Worm (Caenorhabditis elegans) whole organism, L4 larva: Measurements from ENCODE around the gene col-34.
A peak's percentile ranks its signal among the peaks of the same experiment; 100 is the strongest.

Experiments
- F10B5.3 ChIP-seq: sonication (generic microtip); optimal IDR thresholded peaks from 2 replicates; lab custom pipeline; 2016; ENCODE audit warnings: mild to moderate bottlenecking, missing genetic modification characterization, missing compliant biosample characterization
- F37D6.2 ChIP-seq: sonication (generic microtip); optimal IDR thresholded peaks from 2 replicates; lab custom pipeline; 2016; ENCODE audit warnings: mild to moderate bottlenecking, missing genetic modification characterization, missing compliant biosample characterization
- F44E2.7 ChIP-seq: fragments of 200-800 bp; sonication (Bioruptor generic); IDR thresholded peaks from 2 replicates; pipeline ENCODE4 v2.1.2; 2022; ENCODE audit warnings: missing genetic modification characterization, missing compliant biosample characterization
- F49E8.2 ChIP-seq: sonication (generic microtip); optimal IDR thresholded peaks from 2 replicates; lab custom pipeline; 2016; ENCODE audit warnings: missing compliant biosample characterization, mild to moderate bottlenecking, missing genetic modification characterization, borderline replicate concordance
- Y48G9A.11 ChIP-seq: fragments of 200-800 bp; sonication (Bioruptor generic); IDR thresholded peaks from 2 replicates; pipeline ENCODE4 v1.3.6; 2022; ENCODE audit warnings: missing genetic modification reagents, missing genetic modification characterization, missing compliant biosample characterization
- Y75B8A.6 ChIP-seq: fragments of 200-800 bp; sonication (Bioruptor generic); IDR thresholded peaks from 2 replicates; pipeline ENCODE4 v1.3.6; 2022; ENCODE audit warnings: missing genetic modification reagents, missing genetic modification characterization, missing compliant biosample characterization
- aha-1 ChIP-seq: fragments of 150-350 bp; peaks from one replicate; lab custom pipeline; 2014; ENCODE audit warnings: missing biosample characterization, missing genetic modification characterization
- ama-1 ChIP-seq: fragments of 150-350 bp; optimal IDR thresholded peaks from 2 replicates; lab custom pipeline; 2014; ENCODE audit warnings: inconsistent platforms, mixed read lengths
- ceh-28 ChIP-seq: fragments of 150-350 bp; optimal IDR thresholded peaks from 2 replicates; lab custom pipeline; 2014; ENCODE audit warnings: missing biosample characterization, missing genetic modification reagents, missing genetic modification characterization
- ceh-82 ChIP-seq: sonication (generic microtip); optimal IDR thresholded peaks from 2 replicates; lab custom pipeline; 2017; ENCODE audit warnings: missing biosample characterization, missing genetic modification characterization
- ctbp-1 ChIP-seq: fragments of 200-800 bp; sonication (Bioruptor generic); IDR thresholded peaks from 2 replicates; pipeline ENCODE4 v1.3.6; 2022; ENCODE audit warnings: missing genetic modification reagents, missing genetic modification characterization, missing compliant biosample characterization
- daf-16 ChIP-seq, 3 experiments: sonication (generic microtip); optimal IDR thresholded peaks; 2 replicates each; lab custom pipeline; 2016 to 2017; ENCODE audit warnings: missing genetic modification characterization in 3 of 3, missing genetic modification reagents in 3 of 3, mild to moderate bottlenecking in 2 of 3, missing compliant biosample characterization in 2 of 3, missing biosample characterization in 1 of 3, moderate library complexity in 1 of 3
- daf-8 ChIP-seq: fragments of 200-800 bp; sonication (Bioruptor generic); IDR thresholded peaks from 2 replicates; pipeline ENCODE4 v1.3.6; 2022; ENCODE audit warnings: missing genetic modification characterization, missing compliant biosample characterization
- dmd-6 ChIP-seq: fragments of 200-800 bp; sonication (Bioruptor generic); IDR thresholded peaks from 2 replicates; pipeline ENCODE4 v1.3.6; 2022; ENCODE audit warnings: missing genetic modification reagents, missing genetic modification characterization, missing compliant biosample characterization
- dmd-8 ChIP-seq: fragments of 200-800 bp; sonication (Bioruptor generic); IDR thresholded peaks from 2 replicates; pipeline ENCODE4 v1.3.6; 2022; ENCODE audit warnings: missing genetic modification characterization, missing compliant biosample characterization
- dpl-1 ChIP-seq: fragments of 150-350 bp; optimal IDR thresholded peaks from 2 replicates; lab custom pipeline; 2014; ENCODE audit warnings: missing biosample characterization, missing genetic modification reagents, missing genetic modification characterization
- dve-1 ChIP-seq: sonication (generic microtip); optimal IDR thresholded peaks from 2 replicates; lab custom pipeline; 2017; ENCODE audit warnings: antibody characterized with exemption, mild to moderate bottlenecking, missing genetic modification characterization, missing compliant biosample characterization; ENCODE audit not compliant: insufficient read depth
- egl-43 ChIP-seq: fragments of 200-800 bp; sonication (Bioruptor generic); IDR thresholded peaks from 2 replicates; pipeline ENCODE4 v1.3.6; 2022; ENCODE audit warnings: missing genetic modification reagents, missing genetic modification characterization, missing compliant biosample characterization
- fkh-10 ChIP-seq: fragments of 150-350 bp; optimal IDR thresholded peaks from 2 replicates; lab custom pipeline; 2014; ENCODE audit warnings: missing biosample characterization, missing genetic modification reagents, missing genetic modification characterization
- lin-1 ChIP-seq: fragments of 200-800 bp; sonication (Bioruptor generic); IDR thresholded peaks from 2 replicates; pipeline ENCODE4 v1.3.6; 2022; ENCODE audit warnings: missing genetic modification reagents, missing genetic modification characterization, missing compliant biosample characterization
- madf-9 ChIP-seq: fragments of 200-800 bp; sonication (Bioruptor generic); conservative IDR thresholded peaks from 2 replicates; pipeline ENCODE4 v1.3.6; 2022; ENCODE audit warnings: missing genetic modification reagents, missing genetic modification characterization, missing compliant biosample characterization
- mdl-1 ChIP-seq, 2 experiments: fragments of 150-350 bp in 1 of 2; sonication (generic microtip) in 1 of 2; optimal IDR thresholded peaks; 2 replicates each; lab custom pipeline; 2014 to 2017; ENCODE audit warnings: missing biosample characterization in 2 of 2, missing genetic modification characterization in 2 of 2
- mdt-29 ChIP-seq: fragments of 200-800 bp; sonication (Bioruptor generic); IDR thresholded peaks from 2 replicates; pipeline ENCODE4 v1.3.6; 2022; ENCODE audit warnings: missing genetic modification reagents, missing genetic modification characterization, missing compliant biosample characterization
- mes-2 ChIP-seq: sonication (generic microtip); optimal IDR thresholded peaks from 2 replicates; lab custom pipeline; 2016; ENCODE audit warnings: missing genotype, mild to moderate bottlenecking, missing genetic modification characterization, missing compliant biosample characterization; ENCODE audit not compliant: poor library complexity, severe bottlenecking
- nhr-11 ChIP-seq: fragments of 150-350 bp; optimal IDR thresholded peaks from 2 replicates; lab custom pipeline; 2014; ENCODE audit warnings: missing biosample characterization, missing genetic modification characterization
- nhr-237 ChIP-seq: sonication (generic microtip); optimal IDR thresholded peaks from 2 replicates; lab custom pipeline; 2017; ENCODE audit warnings: missing biosample characterization, missing genetic modification characterization
- nhr-28 ChIP-seq: fragments of 150-350 bp; optimal IDR thresholded peaks from 2 replicates; lab custom pipeline; 2014; ENCODE audit warnings: missing biosample characterization, missing genetic modification characterization
- nhr-42 ChIP-seq: fragments of 200-800 bp; sonication (Bioruptor generic); IDR thresholded peaks from 2 replicates; pipeline ENCODE4 v1.3.6; 2022; ENCODE audit warnings: missing genetic modification characterization, missing compliant biosample characterization
- pqm-1 ChIP-seq: sonication (generic microtip); optimal IDR thresholded peaks from 2 replicates; lab custom pipeline; 2017; ENCODE audit warnings: missing biosample characterization, missing genetic modification characterization
- rbr-2 ChIP-seq: sonication (generic microtip); optimal IDR thresholded peaks from 2 replicates; lab custom pipeline; 2016; ENCODE audit warnings: missing genotype, missing genetic modification characterization, missing compliant biosample characterization
- set-16 ChIP-seq: fragments of 200-800 bp; sonication (Bioruptor generic); IDR thresholded peaks from 2 replicates; pipeline ENCODE4 v1.3.6; 2022; ENCODE audit warnings: missing genetic modification reagents, missing genetic modification characterization, missing compliant biosample characterization
- spr-1 ChIP-seq: sonication (generic microtip); optimal IDR thresholded peaks from 2 replicates; lab custom pipeline; 2016; ENCODE audit warnings: mild to moderate bottlenecking, missing genetic modification characterization, missing compliant biosample characterization
- tag-97 ChIP-seq: fragments of 200-800 bp; sonication (Bioruptor generic); IDR thresholded peaks from 2 replicates; pipeline ENCODE4 v1.3.6; 2022; ENCODE audit warnings: missing genetic modification characterization, missing compliant biosample characterization
- unc-130 ChIP-seq: sonication (generic microtip); optimal IDR thresholded peaks from 2 replicates; lab custom pipeline; 2016; ENCODE audit warnings: missing genetic modification reagents, missing genetic modification characterization, missing compliant biosample characterization
- unc-62 ChIP-seq, 3 experiments: fragments of 150-350 bp in 1 of 3; sonication (generic microtip); optimal IDR thresholded peaks in 2 of 3; peaks in 1 of 3; 1 replicate in 1 of 3; 2 replicates in 2 of 3; lab custom pipeline; 2014 to 2017; ENCODE audit warnings: missing biosample characterization in 3 of 3, missing genetic modification characterization in 3 of 3, missing genetic modification reagents in 3 of 3, missing genotype in 1 of 3

The col-34 gene

ce11 chrIV:4272167-4272566 is 27.8 kb upstream of the col-34 start, which contains the start of gene F36A4.1:
Gene F36A4.1, plus strand, starts transcription at chrIV:4272467.
- no peak for TF ChIP-seq ama-1 (lab: Kevin White, UChicago)
- TF ChIP-seq aha-1 (tag; lab: Kevin White, UChicago), result no peak
- TF ChIP-seq nhr-28 (tag; lab: Kevin White, UChicago), result no peak
- no peak for TF ChIP-seq madf-9 (GFP tag; lab: Robert Waterston, UW)
- TF ChIP-seq Y48G9A.11 (GFP tag; lab: Robert Waterston, UW), result no peak
- TF ChIP-seq nhr-42 (GFP tag; lab: Robert Waterston, UW), result no peak
- no peak for TF ChIP-seq ctbp-1 (GFP tag; lab: Robert Waterston, UW)
- no peak for TF ChIP-seq daf-16 (GFP tag; optimal IDR thresholded peaks at IDR 0.05; lab: Kevin White, UChicago)
- TF ChIP-seq daf-16 (tag; optimal IDR thresholded peaks at IDR 0.05; lab: Kevin White, UChicago), result no peak
- TF ChIP-seq F49E8.2 (tag; lab: Kevin White, UChicago), result no peak
- no peak for TF ChIP-seq dmd-6
- no peak for TF ChIP-seq egl-43
- TF ChIP-seq rbr-2 (tag; lab: Kevin White, UChicago), result no peak
- TF ChIP-seq unc-130 (GFP tag; lab: Kevin White, UChicago), result no peak
- no peak for TF ChIP-seq lin-1 (GFP tag; lab: Robert Waterston, UW)
- no peak for TF ChIP-seq dpl-1 (GFP tag; lab: Kevin White, UChicago)
- TF ChIP-seq nhr-237 (tag; lab: Kevin White, UChicago), result no peak
- no peak for TF ChIP-seq F10B5.3 (tag; lab: Kevin White, UChicago)

DNA sequence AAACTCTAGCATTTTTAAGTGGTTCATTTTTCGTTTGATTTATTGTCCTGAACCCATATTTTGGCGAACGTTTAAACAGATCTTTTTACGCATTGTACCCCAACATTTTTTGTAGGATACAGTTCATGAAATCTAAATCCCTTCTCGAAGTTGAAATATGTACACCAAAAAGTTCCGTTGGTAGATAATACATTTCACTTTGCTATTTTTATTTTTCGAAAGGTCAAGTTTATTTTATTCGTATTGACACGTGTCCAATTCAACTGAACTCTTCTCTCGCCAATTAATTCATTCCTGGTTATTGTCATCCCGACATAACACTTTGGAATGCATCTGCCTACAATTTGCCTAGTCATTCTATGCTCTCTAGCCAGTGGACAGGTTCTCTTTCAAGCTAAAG is 26.5 kb upstream of the col-34 start, which contains the start of gene F36A4.2:
Gene F36A4.2 (plus strand): TSS at position 301 of the 400 bp plus-strand sequence.
- TF ChIP-seq pqm-1 (tag; lab: Kevin White, UChicago), result no peak
- no peak for TF ChIP-seq fkh-10
- no peak for TF ChIP-seq Y48G9A.11 (GFP tag; lab: Robert Waterston, UW)
- TF ChIP-seq mdl-1 (tag; optimal IDR thresholded peaks at IDR 0.05; lab: Kevin White, UChicago), result no peak
- TF ChIP-seq ceh-28, result no peak
- no peak for TF ChIP-seq ceh-82 (tag; lab: Kevin White, UChicago)
- no peak for TF ChIP-seq mdt-29
- TF ChIP-seq dve-1 (tag; lab: Kevin White, UChicago), result no peak
- TF ChIP-seq spr-1 (tag; lab: Kevin White, UChicago), result no peak
- no peak for TF ChIP-seq F44E2.7 (GFP tag; lab: Robert Waterston, UW)
- no peak for TF ChIP-seq tag-97
- TF ChIP-seq mes-2 (tag; lab: Kevin White, UChicago), result no peak
- no peak for TF ChIP-seq nhr-11 (tag; lab: Kevin White, UChicago)
- TF ChIP-seq Y75B8A.6 (GFP tag; lab: Robert Waterston, UW), result no peak
- no peak for TF ChIP-seq daf-8

DNA sequence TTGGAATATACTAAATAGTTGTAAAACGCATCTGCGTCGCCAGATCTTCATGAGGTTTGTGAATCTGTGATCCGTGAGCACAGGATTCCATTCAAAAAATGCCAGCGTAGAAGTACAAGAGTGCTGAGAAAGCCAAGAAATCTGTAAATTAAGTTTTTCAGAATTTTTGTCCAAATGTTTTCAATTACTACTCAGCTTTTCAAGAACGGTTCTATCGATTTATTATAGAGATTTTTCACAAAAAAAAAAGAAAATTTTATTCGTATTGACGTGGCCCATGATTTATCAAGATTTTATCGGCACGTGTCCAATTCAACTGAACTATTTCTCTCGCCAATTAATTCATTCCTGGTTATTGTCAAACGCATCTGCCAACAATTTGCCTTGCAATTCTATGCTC is 24.9 kb upstream of the col-34 start, which contains the start of gene F36A4.3:
Gene F36A4.3 (plus strand): TSS at position 301 of the 400 bp plus-strand sequence.
- TF ChIP-seq unc-62 (GFP tag; optimal IDR thresholded peaks at IDR 0.05 in 1 of 2; lab: Kevin White, UChicago), result peak in 1 of 2 experiments; percentile 73
- no peak for TF ChIP-seq unc-62 (tag; optimal IDR thresholded peaks at IDR 0.05; lab: Kevin White, UChicago)
- TF ChIP-seq F37D6.2 (tag; lab: Kevin White, UChicago), result no peak
- TF ChIP-seq, all 104 proteins: peak for 1

ce11 chrIV:4267320-4267719 is 22.9 kb upstream of the col-34 start, which contains the start of gene F36A4.4:
Gene F36A4.4, plus strand, starts transcription at chrIV:4267620.
- no peak for TF ChIP-seq nhr-42 (GFP tag; lab: Robert Waterston, UW)

ce11 chrIV:4265951-4266350 is 21.5 kb upstream of the col-34 start:
- TF ChIP-seq aha-1 (tag; lab: Kevin White, UChicago) (no peak), set-16 (peak; percentile 60; the same call in 1 of the 2 replicates), dmd-8 (GFP tag; lab: Robert Waterston, UW) (0 out of 2 replicates have a peak, but pooled peaks have one; percentile 35)
